Fruit fly (Drosophila melanogaster) whole organism, embryonic: Measurements from ENCODE around the gene hfp.
A peak's percentile ranks its signal among the peaks of the same experiment; 100 is the strongest.

Experiments
- Abd-B ChIP-seq: fragments of 200-800 bp; sonication (Bioruptor generic); optimal IDR thresholded peaks from 2 replicates; lab custom pipeline; 2018; ENCODE audit warnings: missing biosample characterization, mild to moderate bottlenecking, missing genetic modification characterization, moderate library complexity
- Adf1 ChIP-seq: fragments of 200-800 bp; sonication (Bioruptor generic); IDR thresholded peaks from 2 replicates; pipeline ENCODE4 v1.3.6; 2022; ENCODE audit warnings: missing biosample characterization, missing genetic modification characterization
- Antp ChIP-seq: fragments of 200-800 bp; sonication (Bioruptor generic); optimal IDR thresholded peaks from 3 replicates; lab custom pipeline; 2016; ENCODE audit warnings: missing biosample characterization, missing genetic modification characterization
- Atf-2 ChIP-seq: fragments of 200-800 bp; sonication (Bioruptor generic); optimal IDR thresholded peaks from 2 replicates; lab custom pipeline; 2016; ENCODE audit warnings: missing biosample characterization, missing genetic modification characterization
- CG10565 ChIP-seq: fragments of 200-800 bp; sonication (Bioruptor generic); optimal IDR thresholded peaks from 3 replicates; lab custom pipeline; 2016; ENCODE audit warnings: missing biosample characterization, mild to moderate bottlenecking, missing genetic modification characterization
- CG11085 ChIP-seq: fragments of 200-800 bp; sonication (Bioruptor generic); IDR thresholded peaks from 2 replicates; pipeline ENCODE4 v1.3.6; 2022; ENCODE audit warnings: missing biosample characterization, missing genetic modification characterization
- CG11247 ChIP-seq: fragments of 200-800 bp; sonication (Bioruptor generic); IDR thresholded peaks from 2 replicates; pipeline ENCODE4 v1.3.6; 2022; ENCODE audit warnings: missing biosample characterization, missing genetic modification characterization
- CG12104 ChIP-seq: fragments of 200-800 bp; sonication (Bioruptor generic); optimal IDR thresholded peaks from 3 replicates; lab custom pipeline; 2016; ENCODE audit warnings: missing biosample characterization, missing genetic modification characterization
- CG1233 ChIP-seq: fragments of 200-800 bp; sonication (Bioruptor generic); optimal IDR thresholded peaks from 4 replicates; lab custom pipeline; 2018; ENCODE audit warnings: missing biosample characterization, mild to moderate bottlenecking, missing genetic modification characterization
- CG13287 ChIP-seq: fragments of 200-800 bp; sonication (Bioruptor generic); IDR thresholded peaks from 2 replicates; pipeline ENCODE4 v1.3.6; 2022; ENCODE audit warnings: missing biosample characterization, missing genetic modification characterization; ENCODE audit not compliant: partially characterized antibody
- CG14014 ChIP-seq: fragments of 200-800 bp; sonication (Bioruptor generic); IDR thresholded peaks from 2 replicates; pipeline ENCODE4 v1.3.6; 2022; ENCODE audit warnings: missing biosample characterization, missing genetic modification characterization
- CG14050 ChIP-seq: fragments of 200-800 bp; sonication (Bioruptor generic); IDR thresholded peaks from 3 replicates; pipeline ENCODE4 v1.3.6; 2022; ENCODE audit warnings: missing biosample characterization, missing genetic modification characterization
- CG16815 ChIP-seq: fragments of 200-800 bp; sonication (Bioruptor generic); optimal IDR thresholded peaks from 3 replicates; lab custom pipeline; 2017; ENCODE audit warnings: missing biosample characterization, mild to moderate bottlenecking, missing genetic modification characterization
- CG17912 ChIP-seq: fragments of 200-800 bp; sonication (Bioruptor generic); optimal IDR thresholded peaks from 2 replicates; lab custom pipeline; 2018; ENCODE audit warnings: missing biosample characterization, mild to moderate bottlenecking, missing genetic modification characterization
- CG2116 ChIP-seq: fragments of 200-800 bp; sonication (Bioruptor generic); optimal IDR thresholded peaks from 3 replicates; lab custom pipeline; 2018; ENCODE audit warnings: missing biosample characterization, mild to moderate bottlenecking, missing genetic modification characterization
- CG2712 ChIP-seq: fragments of 200-800 bp; optimal IDR thresholded peaks from 3 replicates; lab custom pipeline; 2019; ENCODE audit warnings: missing biosample characterization, mild to moderate bottlenecking, missing genetic modification characterization, moderate library complexity
- CG2875 ChIP-seq: fragments of 200-800 bp; sonication (Bioruptor generic); optimal IDR thresholded peaks from 2 replicates; lab custom pipeline; 2017; ENCODE audit warnings: missing biosample characterization, mild to moderate bottlenecking, missing genetic modification characterization, missing genetic modification reagents
- CG43689 ChIP-seq: fragments of 200-800 bp; sonication (Bioruptor generic); IDR thresholded peaks from 2 replicates; pipeline ENCODE4 v1.3.6; 2022; ENCODE audit warnings: missing biosample characterization, missing genetic modification characterization
- CG7839 ChIP-seq: fragments of 200-800 bp; sonication (Bioruptor generic); optimal IDR thresholded peaks from 3 replicates; lab custom pipeline; 2018; ENCODE audit warnings: missing biosample characterization, mild to moderate bottlenecking, missing genetic modification characterization, moderate library complexity
- CG7987 ChIP-seq: fragments of 200-800 bp; sonication (Bioruptor generic); optimal IDR thresholded peaks from 2 replicates; lab custom pipeline; 2018; ENCODE audit warnings: missing biosample characterization, mild to moderate bottlenecking, missing genetic modification characterization, moderate library complexity
- CG8290 ChIP-seq, 3 experiments: fragments of 200-800 bp; sonication (Bioruptor generic); optimal IDR thresholded peaks; 2 replicates each; lab custom pipeline; 2016 to 2019; ENCODE audit warnings: missing biosample characterization in 3 of 3, missing genetic modification characterization in 3 of 3, mild to moderate bottlenecking in 2 of 3, moderate library complexity in 1 of 3
- CG9817 ChIP-seq: fragments of 200-800 bp; sonication (Bioruptor generic); optimal IDR thresholded peaks from 2 replicates; lab custom pipeline; 2018; ENCODE audit warnings: missing biosample characterization, mild to moderate bottlenecking, missing genetic modification characterization, moderate library complexity
- Dll ChIP-seq: fragments of 200-800 bp; sonication (Bioruptor generic); IDR thresholded peaks from 4 replicates; pipeline ENCODE4 v1.3.6; 2022; ENCODE audit warnings: missing biosample characterization, missing genetic modification characterization; ENCODE audit not compliant: partially characterized antibody
- E2f1 ChIP-seq: fragments of 200-800 bp; sonication (Bioruptor generic); IDR thresholded peaks from 2 replicates; pipeline ENCODE4 v1.3.6; 2022; ENCODE audit warnings: missing biosample characterization, missing genetic modification characterization
- HLH54F ChIP-seq: fragments of 200-800 bp; sonication (Bioruptor generic); optimal IDR thresholded peaks from 3 replicates; lab custom pipeline; 2016; ENCODE audit warnings: missing biosample characterization, missing genetic modification characterization
- Hr3 ChIP-seq: fragments of 200-800 bp; sonication (Bioruptor generic); optimal IDR thresholded peaks from 3 replicates; lab custom pipeline; 2016; ENCODE audit warnings: missing biosample characterization, missing genetic modification characterization
- MESR4 ChIP-seq: fragments of 200-800 bp; sonication (Bioruptor generic); optimal IDR thresholded peaks from 2 replicates; lab custom pipeline; 2018; ENCODE audit warnings: missing biosample characterization, mild to moderate bottlenecking, missing genetic modification characterization, moderate library complexity
- Max ChIP-seq: fragments of 200-800 bp; sonication (Bioruptor generic); optimal IDR thresholded peaks from 2 replicates; lab custom pipeline; 2016; ENCODE audit warnings: missing biosample characterization, mild to moderate bottlenecking, missing genetic modification characterization
- Meics ChIP-seq: fragments of 200-800 bp; sonication (Bioruptor generic); optimal IDR thresholded peaks from 2 replicates; lab custom pipeline; 2017; ENCODE audit warnings: missing biosample characterization, mild to moderate bottlenecking, missing genetic modification characterization
- Mes4 ChIP-seq: fragments of 200-800 bp; sonication (Bioruptor generic); optimal IDR thresholded peaks from 2 replicates; lab custom pipeline; 2016; ENCODE audit warnings: missing biosample characterization, missing genetic modification characterization
- Mrtf ChIP-seq: fragments of 200-800 bp; sonication (Bioruptor generic); IDR thresholded peaks from 3 replicates; pipeline ENCODE4 v1.3.6; 2022; ENCODE audit warnings: missing biosample characterization, missing genetic modification characterization
- Nf-YA ChIP-seq: fragments of 200-800 bp; sonication (Bioruptor generic); IDR thresholded peaks from 2 replicates; pipeline ENCODE4 v1.3.6; 2022; ENCODE audit warnings: missing biosample characterization, missing genetic modification characterization
- Opbp ChIP-seq: fragments of 200-800 bp; sonication (Bioruptor generic); IDR thresholded peaks from 3 replicates; pipeline ENCODE4 v1.3.6; 2022; ENCODE audit warnings: missing biosample characterization, missing genetic modification characterization; ENCODE audit not compliant: partially characterized antibody
- Scr ChIP-seq: fragments of 200-800 bp; sonication (Bioruptor generic); IDR thresholded peaks from 2 replicates; pipeline ENCODE4 v1.3.6; 2022; ENCODE audit warnings: missing biosample characterization, missing genetic modification characterization; ENCODE audit not compliant: partially characterized antibody
- Sry-δ ChIP-seq: fragments of 200-800 bp; sonication (Bioruptor generic); optimal IDR thresholded peaks from 2 replicates; lab custom pipeline; 2016; ENCODE audit warnings: missing biosample characterization, missing genetic modification characterization
- Ssrp ChIP-seq: fragments of 200-800 bp; sonication (Bioruptor generic); optimal IDR thresholded peaks from 2 replicates; lab custom pipeline; 2018; ENCODE audit warnings: missing biosample characterization, mild to moderate bottlenecking, missing genetic modification characterization, moderate library complexity
- Tbp ChIP-seq: fragments of >200 bp; optimal IDR thresholded peaks from 2 replicates; lab custom pipeline; 2018; ENCODE audit warnings: missing biosample characterization, missing genetic modification characterization
- Usf ChIP-seq: fragments of 200-800 bp; sonication (Bioruptor generic); optimal IDR thresholded peaks from 2 replicates; lab custom pipeline; 2017; ENCODE audit warnings: missing genotype, missing biosample characterization, missing genetic modification characterization
- ato ChIP-seq: fragments of 200-800 bp; sonication (Bioruptor generic); IDR thresholded peaks from 2 replicates; pipeline ENCODE4 v1.3.6; 2022; ENCODE audit warnings: missing biosample characterization, missing genetic modification characterization; ENCODE audit not compliant: partially characterized antibody
- bab2 ChIP-seq: fragments of 200-800 bp; sonication (Bioruptor generic); optimal IDR thresholded peaks from 2 replicates; lab custom pipeline; 2016; ENCODE audit warnings: missing biosample characterization, missing genetic modification characterization
- bowl ChIP-seq: fragments of 200-800 bp; sonication (Bioruptor generic); IDR thresholded peaks from 2 replicates; pipeline ENCODE4 v1.3.6; 2022; ENCODE audit warnings: missing biosample characterization, missing genetic modification characterization
- dan ChIP-seq: fragments of 200-800 bp; sonication (Bioruptor generic); IDR thresholded peaks from 2 replicates; pipeline ENCODE4 v1.3.6; 2022; ENCODE audit warnings: missing biosample characterization, missing genetic modification characterization
- dati ChIP-seq: fragments of 200-800 bp; sonication (Bioruptor generic); IDR thresholded peaks from 2 replicates; pipeline ENCODE4 v1.3.6; 2022; ENCODE audit warnings: missing biosample characterization, missing genetic modification characterization
- gsb-n ChIP-seq: fragments of 200-800 bp; sonication (Bioruptor generic); optimal IDR thresholded peaks from 3 replicates; lab custom pipeline; 2018; ENCODE audit warnings: missing biosample characterization, mild to moderate bottlenecking, missing genetic modification characterization
- ind ChIP-seq: fragments of 200-800 bp; sonication (Bioruptor generic); optimal IDR thresholded peaks from 3 replicates; lab custom pipeline; 2016; ENCODE audit warnings: missing biosample characterization, missing genetic modification characterization
- lbe ChIP-seq: fragments of 200-800 bp; sonication (Bioruptor generic); optimal IDR thresholded peaks from 2 replicates; lab custom pipeline; 2016; ENCODE audit warnings: missing biosample characterization, mild to moderate bottlenecking, missing genetic modification characterization
- repo ChIP-seq: fragments of 200-800 bp; sonication (Bioruptor generic); optimal IDR thresholded peaks from 2 replicates; lab custom pipeline; 2016; ENCODE audit warnings: missing biosample characterization, missing genetic modification characterization
- yki ChIP-seq: fragments of >200 bp; optimal IDR thresholded peaks from 3 replicates; lab custom pipeline; 2018
- z ChIP-seq: fragments of 200-800 bp; sonication (Bioruptor generic); IDR thresholded peaks from 3 replicates; pipeline ENCODE4 v1.3.6; 2022; ENCODE audit warnings: missing biosample characterization, missing genetic modification characterization
- zen2 ChIP-seq: fragments of 200-800 bp; sonication (Bioruptor generic); IDR thresholded peaks from 3 replicates; pipeline ENCODE4 v1.3.6; 2022; ENCODE audit warnings: missing biosample characterization, missing genetic modification characterization; ENCODE audit not compliant: partially characterized antibody

The hfp gene

DNA sequence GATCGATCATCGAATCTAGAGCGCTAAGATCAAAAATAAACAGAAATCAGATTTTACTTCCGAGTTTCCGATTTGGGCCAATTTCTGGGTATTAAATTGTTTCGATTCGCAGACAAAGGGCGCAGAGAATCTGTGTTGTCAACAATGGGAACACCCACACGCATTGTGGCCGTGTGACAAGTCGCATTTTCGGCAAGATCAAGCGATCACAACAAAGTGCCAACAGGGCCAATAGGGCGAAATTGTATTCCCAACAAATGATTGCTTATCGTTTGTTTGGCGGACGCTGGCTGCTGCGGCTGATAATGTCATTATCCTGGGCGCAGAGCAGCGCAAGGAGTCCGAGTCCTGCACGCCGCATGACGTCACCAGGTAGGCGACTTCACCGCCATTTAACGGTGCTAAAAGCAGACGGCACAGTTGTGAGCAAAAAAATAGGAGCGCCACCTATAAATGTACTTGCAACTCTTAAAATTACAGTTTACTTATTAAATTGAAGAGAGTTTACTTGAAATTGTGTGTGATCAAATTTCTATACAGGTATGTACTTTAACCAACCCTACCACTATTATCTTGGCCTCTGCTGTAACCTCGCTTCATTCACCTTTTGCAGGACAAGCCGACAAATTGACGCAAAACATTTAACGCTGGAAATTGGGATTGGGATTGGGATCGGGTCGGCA, 23.3 kb downstream of the hfp start (continued):
- TF ChIP-seq CG11247 (GFP tag; lab: Robert Waterston, UW) (peak; percentile 56; the same call in 1 of the 2 replicates), Hr3 (GFP tag; lab: Kevin White, UChicago) (peak; percentile 56), Tbp (no peak), Meics (GFP tag; lab: Kevin White, UChicago) (no peak), Scr (GFP tag; lab: Robert Waterston, UW) (no peak), CG16815 (GFP tag; lab: Kevin White, UChicago) (peak; percentile 82), Mrtf (GFP tag; lab: Robert Waterston, UW) (peak; percentile 71; the same call in 2 of the 3 replicates), Mes4 (peak; percentile 63), ind (GFP tag; lab: Kevin White, UChicago) (no peak), CG7987 (GFP tag; lab: Kevin White, UChicago) (no peak), CG10565 (GFP tag; lab: Kevin White, UChicago) (no peak), CG43689 (GFP tag; lab: Robert Waterston, UW) (no peak), Max (GFP tag; lab: Kevin White, UChicago) (peak; percentile 21), CG2875 (GFP tag; lab: Kevin White, UChicago) (peak; percentile 28), Antp (peak; percentile 21), z (GFP tag; lab: Robert Waterston, UW) (peak; percentile 36; the same call in 1 of the 3 replicates), CG12104 (GFP tag; lab: Kevin White, UChicago) (no peak), MESR4 (GFP tag; lab: Kevin White, UChicago) (no peak), Ssrp (tag; lab: Kevin White, UChicago) (peak; percentile 67), HLH54F (GFP tag; lab: Kevin White, UChicago) (peak; percentile 24), zen2 (GFP tag; lab: Robert Waterston, UW) (no peak), Opbp (GFP tag; lab: Robert Waterston, UW) (no peak), lbe (no peak), ato (no peak), Abd-B (GFP tag; lab: Kevin White, UChicago) (peak; percentile 55), E2f1 (peak; percentile 56), Usf (GFP tag; lab: Kevin White, UChicago) (peak; percentile 62), dan (GFP tag; lab: Robert Waterston, UW) (peak; percentile 80), CG1233 (GFP tag; lab: Kevin White, UChicago) (peak; percentile 63), CG17912 (GFP tag; lab: Kevin White, UChicago) (no peak), Adf1 (no peak), repo (GFP tag; lab: Kevin White, UChicago) (no peak), bab2 (GFP tag; lab: Kevin White, UChicago) (no peak), CG14014 (GFP tag; lab: Robert Waterston, UW) (peak; percentile 46), CG8290 (GFP tag; optimal IDR thresholded peaks at IDR 0.05; lab: Kevin White, UChicago) (peak; percentile 41), CG8290 (tag; optimal IDR thresholded peaks at IDR 0.05; lab: Kevin White, UChicago) (no peak), gsb-n (tag; lab: Kevin White, UChicago) (peak; percentile 73), dati (GFP tag; lab: Robert Waterston, UW) (peak; percentile 51), CG9817 (tag; lab: Kevin White, UChicago) (no peak), CG2116 (GFP tag; lab: Kevin White, UChicago) (peak; percentile 28), yki (peak; percentile 67), Sry-δ (GFP tag; lab: Kevin White, UChicago) (no peak), CG2712 (tag; lab: Kevin White, UChicago) (peak; percentile 82), CG11085 (GFP tag; lab: Robert Waterston, UW) (no peak), CG14050 (GFP tag; lab: Robert Waterston, UW) (peak; percentile 64; the same call in 2 of the 3 replicates), Dll (GFP tag; lab: Robert Waterston, UW) (no peak), bowl (GFP tag; lab: Robert Waterston, UW) (no peak), Atf-2 (GFP tag; lab: Kevin White, UChicago) (peak; percentile 53), Nf-YA (GFP tag; lab: Robert Waterston, UW) (no peak), CG13287 (GFP tag; lab: Robert Waterston, UW) (no peak), CG7839 (peak; percentile 63)
